Worm (Caenorhabditis elegans) whole organism, dauer: ENCODE data around the gene rpt-6.
"Not testable (repeated sequence)": the region's sequence is repeated elsewhere in the genome, so short reads cannot be mapped to it uniquely, and the experiment has no call there.

ENCODE experiments used
- unc-62 ChIP-seq: sonication (generic microtip); optimal IDR thresholded peaks from 2 replicates; lab custom pipeline; 2017; ENCODE audit warnings: missing biosample characterization, missing genetic modification reagents, missing genetic modification characterization

The rpt-6 gene

DNA sequence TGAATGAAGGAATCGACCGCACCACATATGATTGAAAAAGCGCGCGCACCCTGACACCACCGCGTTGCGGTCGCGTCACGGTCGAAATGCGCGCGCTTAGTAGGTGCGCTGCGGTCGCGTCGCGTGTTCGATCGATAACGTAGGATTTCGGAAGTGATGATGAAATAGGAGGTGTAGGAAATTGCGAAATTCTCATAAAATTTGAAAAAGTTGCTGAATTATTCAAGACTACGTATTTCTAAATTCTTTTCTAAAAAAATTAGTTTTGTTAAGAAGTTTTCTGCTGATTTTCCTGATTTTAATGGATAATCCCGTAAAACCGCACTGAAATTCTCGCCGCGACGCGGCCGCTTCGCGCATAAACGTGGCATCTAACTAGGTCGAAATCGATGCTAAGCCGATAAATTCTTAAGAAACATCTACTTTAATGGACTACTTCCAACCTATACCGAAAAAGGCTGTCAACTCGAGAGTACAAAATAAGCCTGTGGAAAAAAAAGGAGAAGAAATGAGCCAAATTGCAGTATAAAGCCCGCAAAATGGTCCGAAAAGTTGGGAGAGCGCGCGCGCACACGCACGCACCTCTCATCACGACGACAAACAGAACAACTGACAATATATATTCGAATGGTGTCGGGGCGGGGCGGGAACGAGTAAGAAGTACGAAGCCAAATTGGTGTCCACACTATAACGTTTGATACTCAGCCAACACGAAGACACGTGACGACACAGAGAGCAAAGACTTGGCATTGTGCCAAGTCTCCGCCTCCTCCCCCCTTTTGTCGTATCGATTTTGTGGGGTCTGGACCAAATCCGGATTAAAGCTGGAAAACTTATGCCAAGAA is 1.6 kb upstream of the rpt-6 start, which contains the start of gene his-72:
Gene his-72 (minus strand): TSS at position 589 of the 845 bp plus-strand sequence.
- TF ChIP-seq unc-62 = no peak

- TF ChIP-seq unc-62 = no peak
Observed at ce11 chrIII:12369476-12369875, 780 bp upstream of the rpt-6 start.

DNA sequence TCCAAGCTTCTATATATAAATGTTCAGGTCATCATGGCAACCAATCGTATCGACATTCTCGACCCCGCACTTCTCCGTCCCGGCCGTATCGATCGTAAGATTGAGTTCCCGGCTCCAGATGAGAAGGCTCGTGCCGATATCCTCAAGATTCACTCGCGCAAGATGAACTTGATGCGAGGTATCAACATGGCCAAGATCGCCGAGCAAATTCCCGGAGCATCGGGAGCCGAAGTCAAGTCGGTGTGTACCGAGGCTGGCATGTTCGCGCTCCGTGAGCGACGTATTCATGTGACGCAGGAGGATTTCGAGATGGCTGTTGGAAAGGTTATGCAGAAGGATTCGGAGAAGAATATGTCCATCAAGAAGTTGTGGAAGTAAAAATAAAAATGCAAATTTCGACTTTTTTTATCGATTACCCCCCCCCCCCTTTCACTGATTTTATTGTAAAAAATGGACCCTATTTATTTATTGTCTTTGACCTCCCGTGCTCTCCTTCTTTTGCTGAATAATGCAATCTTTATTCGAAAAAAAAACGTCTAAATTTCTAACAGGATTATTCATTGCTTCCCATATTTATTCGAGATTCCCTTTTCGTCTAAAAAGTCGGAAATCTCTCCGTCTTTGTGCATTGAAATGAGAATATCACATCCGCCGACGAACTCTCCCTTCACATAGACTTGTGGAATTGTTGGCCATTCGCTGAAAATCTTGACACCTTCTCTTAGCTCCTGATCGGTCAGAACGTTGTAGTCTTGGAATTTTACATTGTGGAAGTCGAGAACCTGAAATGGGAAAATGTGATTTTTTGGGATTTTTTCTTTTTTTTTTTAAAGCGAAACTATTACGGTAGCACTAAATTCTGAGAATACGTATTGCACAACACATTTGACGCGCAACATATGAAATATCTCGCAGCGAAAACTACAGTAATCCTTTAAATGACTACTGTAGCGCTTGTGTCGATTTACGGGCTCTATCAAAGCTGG is 2.1 kb downstream of the rpt-6 start:
- TF ChIP-seq unc-62 = no peak

DNA sequence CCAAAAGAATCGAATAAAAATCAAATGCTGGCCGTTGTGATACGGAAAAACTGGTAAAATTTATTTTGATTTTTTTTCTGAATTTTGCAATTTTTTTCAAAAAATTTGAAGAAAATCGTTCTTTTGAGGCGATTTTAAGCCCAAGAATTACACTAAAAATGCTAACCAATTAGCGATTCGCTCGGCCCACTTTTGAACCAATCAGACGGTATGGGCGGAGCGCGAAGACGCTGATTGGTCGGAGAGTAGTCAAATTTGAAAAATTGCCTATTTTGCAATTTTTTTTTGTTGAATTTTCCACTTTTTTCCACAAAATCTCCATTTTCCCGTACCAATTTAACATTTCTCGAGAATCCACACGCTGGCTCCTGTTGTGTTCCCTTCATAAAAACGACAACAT is 3.0 kb downstream of the rpt-6 start:
- no peak for TF ChIP-seq unc-62

ce11 chrIII:12373807-12374266 is 3.6 kb downstream of the rpt-6 start, which contains the start of gene glrx-5:
TSS of gene glrx-5 (minus strand) at chrIII:12373857.
- TF ChIP-seq unc-62 = no peak

DNA sequence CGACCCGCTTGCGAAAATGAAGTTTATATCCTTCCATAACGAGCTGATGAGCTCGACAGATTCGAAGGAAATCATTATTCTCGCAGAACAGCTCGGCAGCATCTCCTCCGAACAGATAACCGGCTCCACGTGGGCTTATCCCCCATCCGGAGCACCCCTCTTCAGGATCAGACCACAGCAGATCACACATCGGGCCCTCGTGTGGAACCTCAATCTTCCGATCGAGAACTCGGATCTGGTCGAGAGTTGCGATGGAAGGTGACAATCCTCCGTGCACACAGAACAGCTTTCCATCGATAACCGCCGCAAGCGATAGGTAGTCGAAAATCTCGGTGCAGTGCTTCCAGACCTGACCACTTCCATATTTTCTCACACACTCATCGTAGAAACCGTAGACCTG is 5.4 kb downstream of the rpt-6 start:
- no peak for TF ChIP-seq unc-62

DNA sequence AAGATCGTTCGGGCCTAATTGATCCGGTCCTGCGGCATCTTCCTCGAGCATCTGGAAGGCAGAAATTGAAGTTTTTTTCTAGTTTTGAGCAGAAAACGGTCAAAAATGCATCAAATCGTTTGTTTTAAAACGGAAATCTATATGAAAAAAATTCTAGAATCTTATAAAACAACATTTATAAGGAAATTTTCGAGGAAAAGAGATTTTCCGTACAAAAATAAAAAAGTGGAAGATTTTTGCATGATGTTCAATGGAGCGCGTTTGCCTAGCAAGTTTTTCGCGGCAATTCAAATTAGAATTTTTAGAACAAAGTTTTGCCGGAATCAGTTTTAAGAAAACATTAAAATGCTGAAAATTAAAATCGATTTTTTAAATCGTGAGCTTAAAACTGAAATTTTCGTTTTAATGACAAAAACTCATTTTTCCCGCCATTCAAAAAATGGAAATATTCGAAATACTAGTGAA is 7.0 kb downstream of the rpt-6 start, which contains the start of gene pph-4.2:
Gene pph-4.2 (minus strand): TSS at position 51 of the 465 bp plus-strand sequence.
- TF ChIP-seq unc-62 = no peak

DNA sequence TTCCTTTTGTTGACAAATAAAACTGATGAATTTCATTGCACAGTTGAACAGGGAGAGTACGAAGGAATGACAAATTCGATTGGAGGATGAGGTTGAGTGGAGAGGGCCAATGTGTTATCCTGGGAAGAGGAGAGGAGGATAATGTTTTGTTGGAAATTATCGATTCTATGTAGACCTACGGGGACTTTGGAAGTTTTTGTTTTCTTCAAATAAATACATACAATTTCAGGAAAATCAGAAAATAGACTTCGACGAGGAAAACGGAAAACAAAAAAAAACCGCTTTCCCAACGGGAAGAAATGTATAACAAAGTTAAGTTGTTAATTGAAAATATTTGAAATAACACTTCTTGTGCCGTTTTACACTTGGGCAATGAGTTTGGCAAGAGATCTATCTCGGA is 13.5 kb downstream of the rpt-6 start, which contains the start of gene Y49E10.4:
Gene Y49E10.4 (minus strand): TSS at position 101 of the 400 bp plus-strand sequence.
- TF ChIP-seq unc-62 = not testable (repeated sequence)

DNA sequence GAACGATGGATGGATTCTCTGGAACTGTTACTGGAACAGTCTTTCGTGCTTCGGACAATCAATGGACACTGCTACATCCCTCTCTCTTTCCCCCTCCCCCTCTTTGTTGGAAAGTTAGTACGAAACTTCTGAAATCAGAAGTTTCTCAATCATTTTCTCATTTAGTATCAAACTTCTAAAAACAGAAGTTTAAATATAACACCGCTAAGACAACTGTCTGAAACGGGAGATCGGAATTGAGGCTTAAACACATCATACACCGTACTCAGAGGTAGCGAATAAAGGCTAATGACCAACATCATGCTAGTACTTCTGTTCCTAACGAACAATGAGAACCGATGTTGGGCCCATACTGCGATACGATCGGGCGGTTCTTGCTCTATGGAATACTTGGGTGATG is 16.3 kb downstream of the rpt-6 start, which contains the start of gene Y49E10.30:
Gene Y49E10.30 (plus strand): TSS at position 301 of the 400 bp plus-strand sequence.
- TF ChIP-seq unc-62 = not testable (repeated sequence)

ce11 chrIII:12388106-12388505 is 17.9 kb downstream of the rpt-6 start:
- TF ChIP-seq unc-62 = no peak

ce11 chrIII:12395085-12395484 is 24.8 kb downstream of the rpt-6 start, which contains the start of gene Y49E10.10:
TSS of gene Y49E10.10 (plus strand) at chrIII:12395465.
- TF ChIP-seq unc-62 = no peak

DNA sequence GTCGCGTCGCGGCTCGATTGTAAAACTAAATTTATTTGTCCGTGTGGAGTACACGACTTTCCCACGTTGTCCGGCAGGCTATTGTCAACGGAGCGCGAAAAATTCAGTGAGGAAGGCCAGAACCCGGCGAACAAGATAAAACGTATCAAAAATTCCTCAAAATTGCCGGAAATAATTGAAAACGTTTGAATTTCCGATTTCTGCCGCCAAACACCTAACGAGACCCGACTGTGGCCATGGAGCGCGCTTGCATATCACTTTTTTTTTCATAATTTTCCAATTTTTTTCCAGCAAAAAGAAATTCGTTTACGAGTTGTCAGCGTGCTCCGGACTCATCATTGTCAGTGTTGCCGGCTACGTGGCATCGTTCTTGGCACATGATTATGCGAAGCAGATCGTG is 28.2 kb downstream of the rpt-6 start:
- TF ChIP-seq unc-62 = no peak

DNA sequence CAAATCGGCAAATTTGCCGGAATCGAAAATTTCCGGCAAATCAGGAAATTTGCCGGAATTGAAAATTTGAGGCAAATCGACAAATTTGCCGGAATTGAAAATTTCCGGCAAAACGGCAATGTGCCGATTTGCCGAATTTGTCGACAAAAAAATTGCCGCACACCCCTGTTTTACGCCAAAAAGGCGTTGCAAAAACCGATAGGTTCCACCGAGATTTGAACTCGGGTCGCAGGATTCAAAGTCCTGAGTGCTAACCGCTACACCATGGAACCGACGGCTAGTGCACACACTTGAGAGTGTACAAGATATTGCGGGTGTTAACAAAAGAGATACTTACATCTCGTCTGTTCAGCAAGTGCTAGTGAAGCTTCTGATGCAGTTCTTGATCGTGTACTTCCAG is 29.5 kb downstream of the rpt-6 start:
- TF ChIP-seq unc-62 = no peak

DNA sequence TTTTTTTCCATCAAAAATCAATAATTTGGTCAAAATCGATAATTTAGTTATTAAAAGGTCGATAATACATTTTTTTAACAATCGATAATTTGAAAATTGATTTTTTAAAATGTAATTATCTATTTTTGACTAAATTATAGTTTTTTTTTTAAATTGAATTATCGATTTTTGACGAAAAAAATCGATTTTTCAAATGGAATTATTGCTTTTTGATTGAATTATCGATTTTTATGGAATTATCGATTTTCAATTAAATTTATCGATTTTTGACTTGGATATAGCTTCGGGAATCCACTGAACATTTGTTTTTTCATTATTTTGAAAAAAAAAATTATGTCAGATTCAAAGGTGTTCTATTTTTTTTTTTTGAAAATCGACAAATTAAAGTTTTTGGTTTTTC is 40.0 kb downstream of the rpt-6 start:
- TF ChIP-seq unc-62 = no peak

- TF ChIP-seq unc-62 = no peak
Observed at ce11 chrIII:12411059-12411458, 40.8 kb downstream of the rpt-6 start.

- no peak for TF ChIP-seq unc-62
Observed at ce11 chrIII:12411668-12412067, 41.4 kb downstream of the rpt-6 start.

DNA sequence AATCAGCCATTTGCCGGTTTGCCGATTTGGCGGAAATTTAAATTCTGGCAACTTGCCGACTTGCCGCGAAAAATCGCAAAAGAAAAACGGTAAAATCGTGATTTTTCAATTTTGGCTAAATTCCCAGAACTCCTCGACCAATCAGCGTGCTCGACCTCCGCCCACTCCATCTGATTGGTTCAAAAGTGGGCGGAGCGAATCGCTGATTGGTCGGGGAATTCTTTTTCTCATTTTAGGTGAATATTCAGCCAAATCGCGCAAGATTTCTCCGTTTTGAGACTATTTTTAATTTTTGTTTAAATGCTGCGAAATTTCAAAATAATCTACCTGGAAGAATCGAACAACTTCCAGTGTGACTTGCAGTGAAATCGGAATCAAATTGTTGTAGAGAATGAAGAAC is 44.3 kb downstream of the rpt-6 start:
- TF ChIP-seq unc-62 = no peak
